Fruit fly (Drosophila melanogaster) whole organism, embryonic: ENCODE results near the gene Rok.

Experiments used
- B-H2 ChIP-seq: fragments of 200-800 bp; sonication (Bioruptor generic); optimal IDR thresholded peaks from 2 replicates; lab custom pipeline; 2018; ENCODE audit warnings: missing biosample characterization, mild to moderate bottlenecking, missing genetic modification characterization
- BtbVII ChIP-seq: fragments of 200-800 bp; sonication (Bioruptor generic); optimal IDR thresholded peaks from 3 replicates; lab custom pipeline; 2017; ENCODE audit warnings: missing biosample characterization, mild to moderate bottlenecking, missing genetic modification characterization
- C15 ChIP-seq: fragments of 200-800 bp; sonication (Bioruptor generic); IDR thresholded peaks from 3 replicates; pipeline ENCODE4 v1.3.6; 2022; ENCODE audit warnings: missing biosample characterization, missing genetic modification characterization
- CG10431 ChIP-seq: fragments of 200-800 bp; sonication (Bioruptor generic); optimal IDR thresholded peaks from 3 replicates; lab custom pipeline; 2018; ENCODE audit warnings: missing biosample characterization, mild to moderate bottlenecking, missing genetic modification characterization
- CG10979 ChIP-seq: fragments of 200-800 bp; sonication (Bioruptor generic); optimal IDR thresholded peaks from 2 replicates; lab custom pipeline; 2018; ENCODE audit warnings: missing biosample characterization, mild to moderate bottlenecking, missing genetic modification characterization, moderate library complexity
- CG12659 ChIP-seq: fragments of 200-800 bp; sonication (Bioruptor generic); optimal IDR thresholded peaks from 3 replicates; lab custom pipeline; 2017; ENCODE audit warnings: mild to moderate bottlenecking, missing biosample characterization, missing genetic modification reagents, missing genetic modification characterization
- CG12942 ChIP-seq: fragments of 200-800 bp; sonication (Bioruptor generic); optimal IDR thresholded peaks from 3 replicates; lab custom pipeline; 2016; ENCODE audit warnings: missing biosample characterization, missing genetic modification characterization
- CG13775 ChIP-seq: fragments of 200-800 bp; sonication (Bioruptor generic); optimal IDR thresholded peaks from 3 replicates; lab custom pipeline; 2017; ENCODE audit warnings: missing biosample characterization, mild to moderate bottlenecking, missing genetic modification characterization
- CG13894 ChIP-seq: fragments of 200-800 bp; sonication (Bioruptor generic); optimal IDR thresholded peaks from 3 replicates; lab custom pipeline; 2018; ENCODE audit warnings: missing biosample characterization, mild to moderate bottlenecking, missing genetic modification characterization, moderate library complexity
- CG31224 ChIP-seq: fragments of 200-800 bp; sonication (Bioruptor generic); IDR thresholded peaks from 2 replicates; pipeline ENCODE4 v1.3.6; 2022; ENCODE audit warnings: missing biosample characterization, missing genetic modification characterization
- CG32772 ChIP-seq: fragments of 200-800 bp; sonication (Bioruptor generic); IDR thresholded peaks from 2 replicates; pipeline ENCODE4 v1.3.6; 2022; ENCODE audit warnings: missing biosample characterization, missing genetic modification characterization
- CG42726 ChIP-seq: fragments of 200-800 bp; sonication (Bioruptor generic); IDR thresholded peaks from 2 replicates; pipeline ENCODE4 v1.3.6; 2022; ENCODE audit warnings: missing biosample characterization, missing genetic modification characterization; ENCODE audit not compliant: partially characterized antibody
- CTCF ChIP-seq: fragments of 200-800 bp; sonication (Bioruptor generic); optimal IDR thresholded peaks from 2 replicates; lab custom pipeline; 2017; ENCODE audit warnings: missing biosample characterization, mild to moderate bottlenecking, missing genetic modification characterization, moderate library complexity
- CoRest ChIP-seq: fragments of 200-800 bp; sonication (Bioruptor generic); optimal IDR thresholded peaks from 3 replicates; lab custom pipeline; 2018; ENCODE audit warnings: missing biosample characterization, mild to moderate bottlenecking, missing genetic modification characterization, moderate library complexity
- ERR ChIP-seq: fragments of 200-800 bp; sonication (Bioruptor generic); optimal IDR thresholded peaks from 2 replicates; lab custom pipeline; 2016; ENCODE audit warnings: missing biosample characterization, missing genetic modification characterization
- Elba2 ChIP-seq: fragments of 200-800 bp; sonication (Bioruptor generic); optimal IDR thresholded peaks from 3 replicates; lab custom pipeline; 2016; ENCODE audit warnings: missing biosample characterization, missing genetic modification characterization
- Hand ChIP-seq: fragments of 200-800 bp; sonication (Bioruptor generic); optimal IDR thresholded peaks from 2 replicates; lab custom pipeline; 2017; ENCODE audit warnings: mild to moderate bottlenecking, missing biosample characterization, missing genetic modification reagents, missing genetic modification characterization
- Hsf ChIP-seq: fragments of 200-800 bp; sonication (Bioruptor generic); optimal IDR thresholded peaks from 3 replicates; lab custom pipeline; 2016; ENCODE audit warnings: missing biosample characterization, missing genetic modification characterization
- Med ChIP-seq: fragments of 200-800 bp; sonication (Bioruptor generic); peaks from one replicate; lab custom pipeline; 2016; ENCODE audit warnings: missing biosample characterization, missing genetic modification characterization, mild to moderate bottlenecking, inconsistent platforms, moderate library complexity
- Oaz ChIP-seq: fragments of 200-800 bp; sonication (Bioruptor generic); IDR thresholded peaks from 2 replicates; pipeline ENCODE4 v1.3.6; 2022; ENCODE audit warnings: missing biosample characterization, missing genetic modification characterization
- Opbp ChIP-seq: fragments of 200-800 bp; sonication (Bioruptor generic); IDR thresholded peaks from 3 replicates; pipeline ENCODE4 v1.3.6; 2022; ENCODE audit warnings: missing biosample characterization, missing genetic modification characterization; ENCODE audit not compliant: partially characterized antibody
- Sox102F ChIP-seq: fragments of 200-800 bp; sonication (Bioruptor generic); optimal IDR thresholded peaks from 2 replicates; lab custom pipeline; 2018; ENCODE audit warnings: missing biosample characterization, mild to moderate bottlenecking, missing genetic modification characterization, moderate library complexity
- Taf1 ChIP-seq: fragments of 200-800 bp; sonication (Bioruptor generic); IDR thresholded peaks from 2 replicates; pipeline ENCODE4 v1.3.6; 2022; ENCODE audit warnings: missing biosample characterization, missing genetic modification characterization
- Xrp1 ChIP-seq: fragments of 200-800 bp; sonication (Bioruptor generic); IDR thresholded peaks from 2 replicates; pipeline ENCODE4 v1.3.6; 2022; ENCODE audit warnings: missing biosample characterization, missing genetic modification characterization
- abd-A ChIP-seq: fragments of 200-800 bp; sonication (Bioruptor generic); optimal IDR thresholded peaks from 3 replicates; lab custom pipeline; 2019; ENCODE audit warnings: missing biosample characterization, mild to moderate bottlenecking, missing genetic modification characterization, moderate library complexity
- bbx ChIP-seq: fragments of 200-800 bp; sonication (Bioruptor generic); IDR thresholded peaks from 2 replicates; pipeline ENCODE4 v1.3.6; 2022; ENCODE audit warnings: missing biosample characterization, missing genetic modification characterization; ENCODE audit not compliant: partially characterized antibody
- bigmax ChIP-seq: fragments of 200-800 bp; sonication (Bioruptor generic); optimal IDR thresholded peaks from 2 replicates; lab custom pipeline; 2018; ENCODE audit warnings: missing biosample characterization, mild to moderate bottlenecking, missing genetic modification characterization
- chinmo ChIP-seq: fragments of 200-800 bp; sonication (Bioruptor generic); IDR thresholded peaks from 4 replicates; pipeline ENCODE4 v1.3.6; 2022; ENCODE audit warnings: missing biosample characterization, missing genetic modification characterization; ENCODE audit not compliant: partially characterized antibody
- ci ChIP-seq: fragments of 200-800 bp; sonication (Bioruptor generic); IDR thresholded peaks from 3 replicates; pipeline ENCODE4 v1.3.6; 2022; ENCODE audit warnings: missing biosample characterization, missing genetic modification characterization
- crol ChIP-seq: fragments of 200-800 bp; sonication (Bioruptor generic); IDR thresholded peaks from 2 replicates; pipeline ENCODE4 v1.3.6; 2022; ENCODE audit warnings: missing biosample characterization, missing genetic modification characterization
- da ChIP-seq: fragments of 200-800 bp; sonication (Bioruptor generic); optimal IDR thresholded peaks from 2 replicates; lab custom pipeline; 2016; ENCODE audit warnings: missing biosample characterization, missing genetic modification characterization
- dan ChIP-seq: fragments of 200-800 bp; sonication (Bioruptor generic); IDR thresholded peaks from 2 replicates; pipeline ENCODE4 v1.3.6; 2022; ENCODE audit warnings: missing biosample characterization, missing genetic modification characterization
- grn ChIP-seq: fragments of 200-800 bp; sonication (Bioruptor generic); optimal IDR thresholded peaks from 3 replicates; lab custom pipeline; 2017; ENCODE audit warnings: missing biosample characterization, missing genetic modification characterization
- hb ChIP-seq: fragments of 200-800 bp; sonication (Bioruptor generic); IDR thresholded peaks from 3 replicates; pipeline ENCODE4 v1.3.6; 2022; ENCODE audit warnings: missing biosample characterization, missing genetic modification characterization; ENCODE audit not compliant: partially characterized antibody
- hkb ChIP-seq, 2 experiments: fragments of 200-800 bp in 1 of 2; fragments of >200 bp in 1 of 2; sonication (Bioruptor generic) in 1 of 2; IDR thresholded peaks in 1 of 2; optimal IDR thresholded peaks in 1 of 2; 2 replicates each; pipeline versions ENCODE4 v1.3.6 to Lab custom; 2017 to 2022; ENCODE audit warnings: missing biosample characterization in 1 of 2, missing genetic modification characterization in 1 of 2
- kah ChIP-seq: fragments of 200-800 bp; sonication (Bioruptor generic); optimal IDR thresholded peaks from 2 replicates; lab custom pipeline; 2018; ENCODE audit warnings: missing biosample characterization, mild to moderate bottlenecking, missing genetic modification characterization
- kay ChIP-seq: fragments of 200-800 bp; sonication (Bioruptor generic); optimal IDR thresholded peaks from 2 replicates; lab custom pipeline; 2016; ENCODE audit warnings: missing biosample characterization, missing genetic modification characterization
- knrl ChIP-seq: fragments of 200-800 bp; sonication (Bioruptor generic); IDR thresholded peaks from 3 replicates; pipeline ENCODE4 v1.3.6; 2022; ENCODE audit warnings: missing biosample characterization, missing genetic modification characterization; ENCODE audit not compliant: partially characterized antibody
- lbe ChIP-seq: fragments of 200-800 bp; sonication (Bioruptor generic); optimal IDR thresholded peaks from 2 replicates; lab custom pipeline; 2016; ENCODE audit warnings: missing biosample characterization, mild to moderate bottlenecking, missing genetic modification characterization
- lmd ChIP-seq: fragments of 200-800 bp; sonication (Bioruptor generic); IDR thresholded peaks from 2 replicates; pipeline ENCODE4 v1.3.6; 2022; ENCODE audit warnings: missing biosample characterization, missing genetic modification characterization
- odd ChIP-seq: fragments of 200-800 bp; sonication (Bioruptor generic); optimal IDR thresholded peaks from 2 replicates; lab custom pipeline; 2017; ENCODE audit warnings: missing biosample characterization, mild to moderate bottlenecking, missing genetic modification characterization
- pnt ChIP-seq: fragments of 200-800 bp; sonication (Bioruptor generic); optimal IDR thresholded peaks from 3 replicates; lab custom pipeline; 2016; ENCODE audit warnings: missing biosample characterization, missing genetic modification characterization
- sug ChIP-seq: fragments of 200-800 bp; optimal IDR thresholded peaks from 2 replicates; lab custom pipeline; 2019; ENCODE audit warnings: missing biosample characterization, mild to moderate bottlenecking, missing genetic modification characterization, moderate library complexity
- trh ChIP-seq: fragments of 200-800 bp; sonication (Bioruptor generic); optimal IDR thresholded peaks from 2 replicates; lab custom pipeline; 2016; ENCODE audit warnings: missing biosample characterization, missing genetic modification characterization
- unc-4 ChIP-seq: fragments of 200-800 bp; sonication (Bioruptor generic); IDR thresholded peaks from 2 replicates; pipeline ENCODE4 v1.3.6; 2022; ENCODE audit warnings: missing biosample characterization, missing genetic modification characterization; ENCODE audit not compliant: partially characterized antibody
- z ChIP-seq: fragments of 200-800 bp; sonication (Bioruptor generic); IDR thresholded peaks from 3 replicates; pipeline ENCODE4 v1.3.6; 2022; ENCODE audit warnings: missing biosample characterization, missing genetic modification characterization
- zen ChIP-seq: fragments of 200-800 bp; sonication (Bioruptor generic); optimal IDR thresholded peaks from 3 replicates; lab custom pipeline; 2018; ENCODE audit warnings: missing biosample characterization, mild to moderate bottlenecking, missing genetic modification characterization, moderate library complexity

Rok gene

dm6 chrX:16624519-16624918 is 12.7 kb downstream of the Rok start:
- TF ChIP-seq BtbVII (GFP tag; lab: Kevin White, UChicago) (no peak), CTCF (GFP tag; lab: Kevin White, UChicago) (peak; percentile 89), CG31224 (GFP tag; lab: Robert Waterston, UW) (no peak), z (GFP tag; lab: Robert Waterston, UW) (peak; percentile 34; the same call in 1 of the 3 replicates), CoRest (tag; lab: Kevin White, UChicago) (no peak), B-H2 (GFP tag; lab: Kevin White, UChicago) (no peak), Med (GFP tag; lab: Kevin White, UChicago) (peak; percentile 12), hb (GFP tag; lab: Robert Waterston, UW) (no peak), CG10979 (tag; lab: Kevin White, UChicago) (peak; percentile 40), Opbp (GFP tag; lab: Robert Waterston, UW) (no peak)

dm6 chrX:16623524-16623923 is 13.7 kb downstream of the Rok start:
- TF ChIP-seq grn (GFP tag; lab: Kevin White, UChicago) (peak; percentile 16), abd-A (tag; lab: Kevin White, UChicago) (peak; percentile 63), chinmo (GFP tag; lab: Robert Waterston, UW) (peak; percentile 41; the same call in 1 of the 4 replicates), CG12942 (GFP tag; lab: Kevin White, UChicago) (no peak), CG13894 (peak; percentile 80), sug (tag; lab: Kevin White, UChicago) (no peak), kah (GFP tag; lab: Kevin White, UChicago) (no peak), Med (GFP tag; lab: Kevin White, UChicago) (peak; percentile 22)

DNA sequence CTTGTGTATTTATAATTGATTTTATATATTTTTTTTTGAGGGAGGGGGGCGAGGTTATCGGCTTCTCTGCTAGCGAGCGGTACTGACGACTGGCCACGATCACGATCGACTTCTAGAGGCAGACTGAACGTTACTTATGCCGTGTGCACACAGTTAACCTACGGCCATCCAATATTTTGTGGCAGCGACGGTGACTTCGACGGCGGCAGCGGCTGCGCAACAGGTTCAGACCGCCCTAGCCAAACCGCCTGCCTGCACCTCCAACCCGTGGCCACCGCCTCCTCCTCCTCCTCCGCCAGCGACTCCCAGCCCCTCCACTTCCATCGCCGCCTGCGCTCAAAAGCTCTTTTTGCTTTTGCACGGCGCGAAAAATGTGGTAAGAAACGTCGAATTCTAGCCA is 15.8 kb downstream of the Rok start, which contains the start of gene CG9782:
TSS of gene CG9782 (minus strand) at position 128 of the 400 bp plus-strand sequence.
- TF ChIP-seq knrl (GFP tag; lab: Robert Waterston, UW) = no peak
- no peak for TF ChIP-seq CG10431
- no peak for TF ChIP-seq zen
- TF ChIP-seq lmd (GFP tag; lab: Robert Waterston, UW) = no peak
- TF ChIP-seq bigmax = no peak
- peak; percentile 51; the same call in 2 of the 3 replicates for TF ChIP-seq ci
- TF ChIP-seq Sox102F (GFP tag; lab: Kevin White, UChicago) = no peak
- TF ChIP-seq odd (GFP tag; lab: Kevin White, UChicago) = no peak
- TF ChIP-seq unc-4 = 0 out of 2 replicates have a peak, but pooled peaks have one; percentile 16
- TF ChIP-seq C15 = no peak
- no peak for TF ChIP-seq ERR
- TF ChIP-seq dan = no peak
- TF ChIP-seq crol (GFP tag; lab: Robert Waterston, UW) = peak; percentile 84
- TF ChIP-seq Xrp1 = no peak
- no peak for TF ChIP-seq hkb (optimal IDR thresholded peaks at IDR 0.05; lab: Kevin White, UChicago)
- no peak for TF ChIP-seq hkb (GFP tag; IDR thresholded peaks at IDR 0.05; lab: Robert Waterston, UW)
- TF ChIP-seq pnt (GFP tag; lab: Kevin White, UChicago) = no peak
- TF ChIP-seq CG13894 = peak; percentile 44
- TF ChIP-seq CG12659 (GFP tag; lab: Kevin White, UChicago) = no peak
- no peak for TF ChIP-seq Hsf (GFP tag; lab: Kevin White, UChicago)
- no peak for TF ChIP-seq kay (GFP tag; lab: Kevin White, UChicago)
- TF ChIP-seq CG13775 (GFP tag; lab: Kevin White, UChicago) = no peak
- TF ChIP-seq Taf1 (GFP tag; lab: Robert Waterston, UW) = no peak
- no peak for TF ChIP-seq Elba2 (GFP tag; lab: Kevin White, UChicago)
- no peak for TF ChIP-seq da (GFP tag; lab: Kevin White, UChicago)
- no peak for TF ChIP-seq CG42726 (GFP tag; lab: Robert Waterston, UW)
- TF ChIP-seq lbe = no peak
- no peak for TF ChIP-seq trh
- peak; percentile 47; the same call in 1 of the 3 replicates for TF ChIP-seq Opbp (GFP tag; lab: Robert Waterston, UW)
- TF ChIP-seq Oaz (GFP tag; lab: Robert Waterston, UW) = no peak
- TF ChIP-seq Hand (GFP tag; lab: Kevin White, UChicago) = no peak
- no peak for TF ChIP-seq CG32772
- TF ChIP-seq chinmo (GFP tag; lab: Robert Waterston, UW) = peak; percentile 92
- TF ChIP-seq bbx = peak; percentile 17; the same call in 1 of the 2 replicates
